Fruit fly (Drosophila melanogaster) whole organism, adult: ENCODE measurements around the gene CG9213.

ENCODE experiments used
- CG14711 ChIP-seq: fragments of 200-800 bp; sonication (Bioruptor generic); optimal IDR thresholded peaks from 2 replicates; lab custom pipeline; 2018; ENCODE audit warnings: missing biosample characterization, mild to moderate bottlenecking, missing genetic modification characterization, moderate library complexity
- CG5204 ChIP-seq: fragments of 200-800 bp; sonication (Bioruptor generic); optimal IDR thresholded peaks from 2 replicates; lab custom pipeline; 2016; ENCODE audit warnings: missing biosample characterization, missing genetic modification characterization
- kay ChIP-seq: fragments of 200-800 bp; sonication (Bioruptor generic); peaks from one replicate; lab custom pipeline; 2016; ENCODE audit warnings: missing biosample characterization, missing genetic modification characterization, borderline replicate concordance
- toe ChIP-seq: fragments of 200-800 bp; sonication (Bioruptor generic); optimal IDR thresholded peaks from 2 replicates; lab custom pipeline; 2016; ENCODE audit warnings: missing biosample characterization, missing genetic modification characterization

dm6 chrX:15615426-15615825 is 41.1 kb upstream of the CG9213 start:
- TF ChIP-seq toe (GFP tag; lab: Kevin White, UChicago) = no peak
- no peak for TF ChIP-seq kay (GFP tag; lab: Kevin White, UChicago)
- TF ChIP-seq CG5204 = no peak
- peak; percentile 50 for TF ChIP-seq CG14711 (tag; lab: Kevin White, UChicago)
